Fruit fly (Drosophila melanogaster): ENCODE data around the gene hyx.

Gene hyx

dm6 chr3R:9033619-9034401 lies 4.8 kb upstream of the hyx start (continued):
- TF ChIP-seq CG2875 (GFP tag; optimal IDR thresholded peaks at IDR 0.05) (peak; percentile 69), ewg (GFP tag; optimal IDR thresholded peaks at IDR 0.05) (peak; percentile 69), sisA (GFP tag; IDR thresholded peaks at IDR 0.05) (no peak), Tbp (GFP tag; optimal IDR thresholded peaks at IDR 0.05) (peak; percentile 95), CG17829 (tag; optimal IDR thresholded peaks at IDR 0.05) (peak; percentile 92), Poxn (GFP tag; IDR thresholded peaks at IDR 0.05) (no peak), cg (GFP tag; optimal IDR thresholded peaks at IDR 0.05) (no peak), en (GFP tag; optimal IDR thresholded peaks at IDR 0.05) (peak; percentile 4), CG4360 (GFP tag; IDR thresholded peaks at IDR 0.05) (peak; percentile 94), wdn (GFP tag; IDR thresholded peaks at IDR 0.05) (no peak), CG13775 (GFP tag; optimal IDR thresholded peaks at IDR 0.05) (peak; percentile 80), CG15073 (GFP tag; optimal IDR thresholded peaks at IDR 0.05) (peak; percentile 14), CG10321 (GFP tag; IDR thresholded peaks at IDR 0.05) (no peak), p53 (GFP tag; optimal IDR thresholded peaks at IDR 0.05) (no peak), CG3847 (GFP tag; IDR thresholded peaks at IDR 0.05) (peak; percentile 60; the same call in 1 of the 2 replicates), wek (GFP tag; optimal IDR thresholded peaks at IDR 0.05) (no peak), CG13287 (GFP tag; IDR thresholded peaks at IDR 0.05; ENCODE audit: partially characterized antibody) (peak; percentile 42; the same call in 1 of the 2 replicates), E2f2 (GFP tag; IDR thresholded peaks at IDR 0.05) (0 out of 2 replicates have a peak, but pooled peaks have one; percentile 37), sima (GFP tag; optimal IDR thresholded peaks at IDR 0.05) (no peak), luna (GFP tag; optimal IDR thresholded peaks at IDR 0.05) (no peak), Kr (GFP tag; optimal IDR thresholded peaks at IDR 0.05) (peak; percentile 50), CG1832 (GFP tag; optimal IDR thresholded peaks at IDR 0.05) (no peak), CG16813 (GFP tag; IDR thresholded peaks at IDR 0.05; ENCODE audit: partially characterized antibody) (no peak), CG8290 (GFP tag; optimal IDR thresholded peaks at IDR 0.05) (peak; percentile 50), CG8290 (tag; optimal IDR thresholded peaks at IDR 0.05) (peak; percentile 62 to 88), GATAe (GFP tag; conservative IDR thresholded peaks at IDR 0.05) (no peak), ap (GFP tag; IDR thresholded peaks at IDR 0.05) (no peak), pho (GFP tag; optimal IDR thresholded peaks at IDR 0.05) (peak; percentile 33), CG8089 (GFP tag; optimal IDR thresholded peaks at IDR 0.05) (no peak), abd-A (tag; optimal IDR thresholded peaks at IDR 0.05) (peak; percentile 58), grau (tag; optimal IDR thresholded peaks at IDR 0.05) (peak; percentile 90), Bteb2 (GFP tag; optimal IDR thresholded peaks at IDR 0.05) (peak; percentile 43), Med (GFP tag) (peak; percentile 87), lilli (GFP tag; optimal IDR thresholded peaks at IDR 0.05) (peak; percentile 73), amos (GFP tag; IDR thresholded peaks at IDR 0.05; ENCODE audit: partially characterized antibody) (peak; percentile 47; the same call in 1 of the 2 replicates), tgo (GFP tag; IDR thresholded peaks at IDR 0.05) (peak; percentile 88), MBD-R2 (GFP tag; IDR thresholded peaks at IDR 0.05) (peak; percentile 22; the same call in 1 of the 2 replicates), fu2 (GFP tag; optimal IDR thresholded peaks at IDR 0.05) (peak; percentile 12), CG4854 (GFP tag; optimal IDR thresholded peaks at IDR 0.05) (peak; percentile 30), Hand (GFP tag; optimal IDR thresholded peaks at IDR 0.05) (peak; percentile 83), H2.0 (GFP tag; IDR thresholded peaks at IDR 0.05) (no peak; the same call in 1 of the 2 replicates), usp (GFP tag; optimal IDR thresholded peaks at IDR 0.05) (no peak), CG10366 (GFP tag; IDR thresholded peaks at IDR 0.05) (peak; percentile 16; the same call in 1 of the 2 replicates), vnd (GFP tag; IDR thresholded peaks at IDR 0.05; ENCODE audit: partially characterized antibody) (no peak), sc (optimal IDR thresholded peaks at IDR 0.05) (no peak), sc (GFP tag; optimal IDR thresholded peaks at IDR 0.05) (peak; percentile 58), trem (tag; optimal IDR thresholded peaks at IDR 0.05) (peak; percentile 78), pfk (GFP tag; optimal IDR thresholded peaks at IDR 0.05) (peak; percentile 97), scrt (GFP tag; optimal IDR thresholded peaks at IDR 0.05) (peak; percentile 82), Sry-δ (GFP tag; optimal IDR thresholded peaks at IDR 0.05) (no peak)
